Fruit fly (Drosophila melanogaster) whole organism, embryonic: ENCODE measurements around the gene kibra.

Experiments
- ATbp ChIP-seq: fragments of 200-800 bp; sonication (Bioruptor generic); optimal IDR thresholded peaks from 2 replicates; lab custom pipeline; 2017; ENCODE audit warnings: missing biosample characterization, mild to moderate bottlenecking, missing genetic modification characterization, missing genetic modification reagents
- Abd-B ChIP-seq: fragments of 200-800 bp; sonication (Bioruptor generic); optimal IDR thresholded peaks from 2 replicates; lab custom pipeline; 2018; ENCODE audit warnings: missing biosample characterization, mild to moderate bottlenecking, missing genetic modification characterization, moderate library complexity
- CG1024 ChIP-seq: fragments of 200-800 bp; sonication (Bioruptor generic); IDR thresholded peaks from 2 replicates; pipeline ENCODE4 v1.3.6; 2022; ENCODE audit warnings: missing biosample characterization, missing genetic modification characterization
- CG11085 ChIP-seq: fragments of 200-800 bp; sonication (Bioruptor generic); IDR thresholded peaks from 2 replicates; pipeline ENCODE4 v1.3.6; 2022; ENCODE audit warnings: missing biosample characterization, missing genetic modification characterization
- CG11560 ChIP-seq: fragments of 200-800 bp; sonication (Bioruptor generic); IDR thresholded peaks from 3 replicates; pipeline ENCODE4 v1.3.6; 2022; ENCODE audit warnings: missing biosample characterization, missing genetic modification characterization
- CG12071 ChIP-seq: fragments of 200-800 bp; sonication (Bioruptor generic); optimal IDR thresholded peaks from 3 replicates; lab custom pipeline; 2018; ENCODE audit warnings: missing biosample characterization, mild to moderate bottlenecking, missing genetic modification characterization
- CG12299 ChIP-seq: fragments of 200-800 bp; sonication (Bioruptor generic); optimal IDR thresholded peaks from 2 replicates; lab custom pipeline; 2018; ENCODE audit warnings: missing biosample characterization, mild to moderate bottlenecking, missing genetic modification characterization
- CG12391 ChIP-seq: fragments of 200-800 bp; sonication (Bioruptor generic); optimal IDR thresholded peaks from 3 replicates; lab custom pipeline; 2018; ENCODE audit warnings: missing biosample characterization, mild to moderate bottlenecking, missing genetic modification characterization, moderate library complexity
- CG14050 ChIP-seq: fragments of 200-800 bp; sonication (Bioruptor generic); IDR thresholded peaks from 3 replicates; pipeline ENCODE4 v1.3.6; 2022; ENCODE audit warnings: missing biosample characterization, missing genetic modification characterization
- CG15269 ChIP-seq: fragments of 200-800 bp; sonication (Bioruptor generic); optimal IDR thresholded peaks from 2 replicates; lab custom pipeline; 2018; ENCODE audit warnings: missing biosample characterization, mild to moderate bottlenecking, missing genetic modification characterization, moderate library complexity
- CG15696 ChIP-seq: fragments of 200-800 bp; sonication (Bioruptor generic); optimal IDR thresholded peaks from 2 replicates; lab custom pipeline; 2019; ENCODE audit warnings: missing biosample characterization, mild to moderate bottlenecking, missing genetic modification characterization, moderate library complexity
- CG16779 ChIP-seq: fragments of 200-800 bp; sonication (Bioruptor generic); IDR thresholded peaks from 2 replicates; pipeline ENCODE4 v1.3.6; 2022; ENCODE audit warnings: missing biosample characterization, missing genetic modification characterization
- CG3065 ChIP-seq: fragments of 200-800 bp; sonication (Bioruptor generic); optimal IDR thresholded peaks from 2 replicates; lab custom pipeline; 2016; ENCODE audit warnings: missing biosample characterization, missing genetic modification characterization
- CG31224 ChIP-seq: fragments of 200-800 bp; sonication (Bioruptor generic); IDR thresholded peaks from 2 replicates; pipeline ENCODE4 v1.3.6; 2022; ENCODE audit warnings: missing biosample characterization, missing genetic modification characterization
- CG32532 ChIP-seq: fragments of 200-800 bp; sonication (Bioruptor generic); IDR thresholded peaks from 2 replicates; pipeline ENCODE4 v1.3.6; 2022; ENCODE audit warnings: missing biosample characterization, missing genetic modification characterization
- CG33557 ChIP-seq: fragments of 200-800 bp; sonication (Bioruptor generic); optimal IDR thresholded peaks from 2 replicates; lab custom pipeline; 2019; ENCODE audit warnings: missing biosample characterization, mild to moderate bottlenecking, missing genetic modification characterization, moderate library complexity
- CG4820 ChIP-seq: fragments of 200-800 bp; sonication (Bioruptor generic); optimal IDR thresholded peaks from 3 replicates; lab custom pipeline; 2016; ENCODE audit warnings: missing biosample characterization, missing genetic modification characterization
- CG7786 ChIP-seq: fragments of 200-800 bp; sonication (Bioruptor generic); optimal IDR thresholded peaks from 2 replicates; lab custom pipeline; 2016; ENCODE audit warnings: missing biosample characterization, missing genetic modification characterization
- HmgD ChIP-seq: fragments of 200-800 bp; sonication (Bioruptor generic); optimal IDR thresholded peaks from 3 replicates; lab custom pipeline; 2016; ENCODE audit warnings: missing biosample characterization, missing genetic modification characterization
- Hmr ChIP-seq: fragments of 200-800 bp; sonication (Bioruptor generic); optimal IDR thresholded peaks from 3 replicates; lab custom pipeline; 2017; ENCODE audit warnings: mild to moderate bottlenecking, missing biosample characterization, missing genetic modification reagents, missing genetic modification characterization
- Kr ChIP-seq: fragments of 200-800 bp; sonication (Bioruptor generic); optimal IDR thresholded peaks from 2 replicates; lab custom pipeline; 2017; ENCODE audit warnings: missing biosample characterization, mild to moderate bottlenecking, missing genetic modification characterization
- Lhr ChIP-seq: fragments of 200-800 bp; sonication (Bioruptor generic); optimal IDR thresholded peaks from 3 replicates; lab custom pipeline; 2017; ENCODE audit warnings: mild to moderate bottlenecking, missing biosample characterization, missing genetic modification reagents, missing genetic modification characterization
- Lim3 ChIP-seq: fragments of 200-800 bp; sonication (Bioruptor generic); IDR thresholded peaks from 2 replicates; pipeline ENCODE4 v1.3.6; 2022; ENCODE audit warnings: missing biosample characterization, missing genetic modification characterization
- MTF-1 ChIP-seq: fragments of 200-800 bp; sonication (Bioruptor generic); optimal IDR thresholded peaks from 2 replicates; lab custom pipeline; 2018; ENCODE audit warnings: missing biosample characterization, mild to moderate bottlenecking, missing genetic modification characterization, borderline replicate concordance
- Poxn ChIP-seq: fragments of 200-800 bp; sonication (Bioruptor generic); IDR thresholded peaks from 2 replicates; pipeline ENCODE4 v1.3.6; 2022; ENCODE audit warnings: missing biosample characterization, missing genetic modification characterization
- Side ChIP-seq: fragments of 200-800 bp; sonication (Bioruptor generic); optimal IDR thresholded peaks from 2 replicates; lab custom pipeline; 2016; ENCODE audit warnings: missing biosample characterization, missing genetic modification characterization
- al ChIP-seq: fragments of 200-800 bp; sonication (Bioruptor generic); IDR thresholded peaks from 2 replicates; pipeline ENCODE4 v1.3.6; 2022; ENCODE audit warnings: missing biosample characterization, missing genetic modification characterization
- amos ChIP-seq: fragments of 200-800 bp; sonication (Bioruptor generic); IDR thresholded peaks from 2 replicates; pipeline ENCODE4 v1.3.6; 2022; ENCODE audit warnings: missing biosample characterization, missing genetic modification characterization; ENCODE audit not compliant: partially characterized antibody
- ara ChIP-seq: fragments of 200-800 bp; sonication (Bioruptor generic); IDR thresholded peaks from 2 replicates; pipeline ENCODE4 v1.3.6; 2022; ENCODE audit warnings: missing biosample characterization, missing genetic modification characterization
- bab2 ChIP-seq: fragments of 200-800 bp; sonication (Bioruptor generic); optimal IDR thresholded peaks from 2 replicates; lab custom pipeline; 2016; ENCODE audit warnings: missing biosample characterization, missing genetic modification characterization
- bsh ChIP-seq, 2 experiments: fragments of 200-800 bp; sonication (Bioruptor generic); optimal IDR thresholded peaks; 2 replicates each; lab custom pipeline; 2017 to 2018; ENCODE audit warnings: mild to moderate bottlenecking in 2 of 2, missing biosample characterization in 2 of 2, missing genetic modification characterization in 2 of 2, moderate library complexity in 1 of 2
- cas ChIP-seq: fragments of 200-800 bp; sonication (Bioruptor generic); IDR thresholded peaks from 2 replicates; pipeline ENCODE4 v1.3.6; 2022; ENCODE audit warnings: missing biosample characterization, missing genetic modification characterization
- chif ChIP-seq, 2 experiments: fragments of 200-800 bp; sonication (Bioruptor generic); optimal IDR thresholded peaks; 3 replicates each; lab custom pipeline; 2016; ENCODE audit warnings: missing biosample characterization in 2 of 2, missing genetic modification characterization in 2 of 2
- dm ChIP-seq: fragments of 200-800 bp; sonication (Bioruptor generic); optimal IDR thresholded peaks from 3 replicates; lab custom pipeline; 2016; ENCODE audit warnings: missing biosample characterization, missing genetic modification characterization
- dpn ChIP-seq, 2 experiments: fragments of 200-800 bp; sonication (Bioruptor generic); optimal IDR thresholded peaks; 3 replicates each; lab custom pipeline; 2016; ENCODE audit warnings: missing biosample characterization in 2 of 2, missing genetic modification characterization in 2 of 2
- h ChIP-seq: fragments of >200 bp; optimal IDR thresholded peaks from 2 replicates; lab custom pipeline; 2017
- hkb ChIP-seq, 2 experiments: fragments of 200-800 bp in 1 of 2; fragments of >200 bp in 1 of 2; sonication (Bioruptor generic) in 1 of 2; IDR thresholded peaks in 1 of 2; optimal IDR thresholded peaks in 1 of 2; 2 replicates each; pipeline versions ENCODE4 v1.3.6 to Lab custom; 2017 to 2022; ENCODE audit warnings: missing biosample characterization in 1 of 2, missing genetic modification characterization in 1 of 2
- lilli ChIP-seq: fragments of 200-800 bp; sonication (Bioruptor generic); optimal IDR thresholded peaks from 3 replicates; lab custom pipeline; 2016; ENCODE audit warnings: missing biosample characterization, missing genetic modification characterization
- mam ChIP-seq: fragments of 200-800 bp; sonication (Bioruptor generic); optimal IDR thresholded peaks from 3 replicates; lab custom pipeline; 2016; ENCODE audit warnings: missing biosample characterization, missing genetic modification characterization
- phol ChIP-seq: fragments of 200-800 bp; sonication (Bioruptor generic); optimal IDR thresholded peaks from 3 replicates; lab custom pipeline; 2018; ENCODE audit warnings: missing biosample characterization, mild to moderate bottlenecking, missing genetic modification characterization, moderate library complexity
- row ChIP-seq: fragments of 200-800 bp; sonication (Bioruptor generic); IDR thresholded peaks from 3 replicates; pipeline ENCODE4 v1.3.6; 2022; ENCODE audit warnings: missing biosample characterization, missing genetic modification characterization
- salm ChIP-seq: fragments of 200-800 bp; sonication (Bioruptor generic); optimal IDR thresholded peaks from 2 replicates; lab custom pipeline; 2018; ENCODE audit warnings: missing biosample characterization, mild to moderate bottlenecking, missing genetic modification characterization
- sc ChIP-seq, 3 experiments: fragments of >200 bp in 2 of 3; fragments of 200-800 bp in 1 of 3; sonication (Bioruptor generic) in 1 of 3; optimal IDR thresholded peaks; 2 replicates in 2 of 3; 3 replicates in 1 of 3; lab custom pipeline; 2017; ENCODE audit warnings: mild to moderate bottlenecking in 1 of 3, missing biosample characterization in 1 of 3, missing genetic modification characterization in 1 of 3, missing genetic modification reagents in 1 of 3
- scrt ChIP-seq: fragments of 200-800 bp; sonication (Bioruptor generic); optimal IDR thresholded peaks from 2 replicates; lab custom pipeline; 2018; ENCODE audit warnings: missing biosample characterization, mild to moderate bottlenecking, missing genetic modification characterization, moderate library complexity
- shn ChIP-seq: fragments of 200-800 bp; sonication (Bioruptor generic); optimal IDR thresholded peaks from 3 replicates; lab custom pipeline; 2016; ENCODE audit warnings: missing biosample characterization, missing genetic modification characterization
- slou ChIP-seq: fragments of 200-800 bp; sonication (Bioruptor generic); optimal IDR thresholded peaks from 3 replicates; lab custom pipeline; 2016; ENCODE audit warnings: missing biosample characterization, missing genetic modification characterization
- stwl ChIP-seq: fragments of 200-800 bp; sonication (Bioruptor generic); optimal IDR thresholded peaks from 3 replicates; lab custom pipeline; 2018; ENCODE audit warnings: missing biosample characterization, mild to moderate bottlenecking, missing genetic modification characterization, moderate library complexity
- tio ChIP-seq: fragments of 200-800 bp; sonication (Bioruptor generic); optimal IDR thresholded peaks from 2 replicates; lab custom pipeline; 2017; ENCODE audit warnings: missing biosample characterization, missing genetic modification characterization, inconsistent platforms
- zfh1 ChIP-seq: fragments of 200-800 bp; sonication (Bioruptor generic); IDR thresholded peaks from 3 replicates; pipeline ENCODE4 v1.3.6; 2022; ENCODE audit warnings: missing biosample characterization, missing genetic modification characterization

kibra gene

dm6 chr3R:14692230-14692970 is 31.7 kb downstream of the kibra start (continued):
- TF ChIP-seq ara, result peak; percentile 85
- peak; percentile 59 for TF ChIP-seq tio (GFP tag; lab: Kevin White, UChicago)
- TF ChIP-seq CG11085 (GFP tag; lab: Robert Waterston, UW), result no peak
- TF ChIP-seq bsh (GFP tag; optimal IDR thresholded peaks at IDR 0.05; lab: Kevin White, UChicago), result peak; percentile 53 to 91
- peak; percentile 60 for TF ChIP-seq Abd-B (GFP tag; lab: Kevin White, UChicago)
- no peak for TF ChIP-seq CG3065
- peak; percentile 9 for TF ChIP-seq CG15269 (tag; lab: Kevin White, UChicago)
- TF ChIP-seq CG7786 (GFP tag; lab: Kevin White, UChicago), result no peak
- TF ChIP-seq scrt (GFP tag; lab: Kevin White, UChicago), result no peak
- peak; percentile 7 for TF ChIP-seq dm
- TF ChIP-seq CG1024 (GFP tag; lab: Robert Waterston, UW), result peak; percentile 84
- TF ChIP-seq CG33557, result peak; percentile 64
- TF ChIP-seq mam, result no peak
- no peak for TF ChIP-seq stwl (tag; lab: Kevin White, UChicago)
- TF ChIP-seq HmgD, result no peak
- TF ChIP-seq hkb (optimal IDR thresholded peaks at IDR 0.05; lab: Kevin White, UChicago), result no peak
- peak; percentile 56; the same call in 1 of the 2 replicates for TF ChIP-seq hkb (GFP tag; IDR thresholded peaks at IDR 0.05; lab: Robert Waterston, UW)
- peak; percentile 74 for TF ChIP-seq ATbp (GFP tag; lab: Kevin White, UChicago)
- no peak for TF ChIP-seq CG31224
- TF ChIP-seq CG4820 (GFP tag; lab: Kevin White, UChicago), result peak; percentile 73
- peak; percentile 50 for TF ChIP-seq shn (GFP tag; lab: Kevin White, UChicago)
- 0 out of 2 replicates have a peak, but pooled peaks have one; percentile 8 for TF ChIP-seq amos (GFP tag; lab: Robert Waterston, UW)
- no peak for TF ChIP-seq CG16779 (GFP tag; lab: Robert Waterston, UW)
- TF ChIP-seq CG12299 (tag; lab: Kevin White, UChicago), result no peak
- TF ChIP-seq CG15696 (tag; lab: Kevin White, UChicago), result peak; percentile 62
- TF ChIP-seq phol, result peak; percentile 82
- TF ChIP-seq h, result no peak
- TF ChIP-seq MTF-1 (GFP tag; lab: Kevin White, UChicago), result peak; percentile 42
- peak; percentile 91 for TF ChIP-seq zfh1 (GFP tag; lab: Robert Waterston, UW)
- no peak for TF ChIP-seq sc (optimal IDR thresholded peaks at IDR 0.05; lab: Kevin White, UChicago)
- peak; percentile 63 for TF ChIP-seq sc (GFP tag; optimal IDR thresholded peaks at IDR 0.05; lab: Kevin White, UChicago)
- no peak for TF ChIP-seq al (GFP tag; lab: Robert Waterston, UW)
- no peak for TF ChIP-seq CG11560 (tag; lab: Robert Waterston, UW)
- peak; percentile 29 for TF ChIP-seq lilli (GFP tag; lab: Kevin White, UChicago)
- peak; percentile 41 for TF ChIP-seq CG12071 (GFP tag; lab: Kevin White, UChicago)
- TF ChIP-seq bab2 (GFP tag; lab: Kevin White, UChicago), result peak; percentile 38
- peak; percentile 71 to 79 for TF ChIP-seq chif (GFP tag; optimal IDR thresholded peaks at IDR 0.05; lab: Kevin White, UChicago)
- peak; percentile 21 for TF ChIP-seq Lhr (GFP tag; lab: Kevin White, UChicago)
- peak; percentile 29 for TF ChIP-seq salm
- peak; percentile 77 for TF ChIP-seq CG12391
- no peak for TF ChIP-seq Hmr (GFP tag; lab: Kevin White, UChicago)
- TF ChIP-seq Side, result peak; percentile 15
- TF ChIP-seq slou (GFP tag; lab: Kevin White, UChicago), result no peak
- TF ChIP-seq row (GFP tag; lab: Robert Waterston, UW), result peak; percentile 71
- TF ChIP-seq Kr (GFP tag; lab: Kevin White, UChicago), result peak; percentile 44
- TF ChIP-seq dpn (GFP tag; optimal IDR thresholded peaks at IDR 0.05; lab: Kevin White, UChicago), result peak; percentile 47 to 54
- TF ChIP-seq cas (GFP tag; lab: Robert Waterston, UW), result no peak
- no peak for TF ChIP-seq CG14050
- TF ChIP-seq Lim3 (GFP tag; lab: Robert Waterston, UW), result no peak
- TF ChIP-seq Poxn (GFP tag; lab: Robert Waterston, UW), result no peak
- TF ChIP-seq CG32532, result no peak
